Worm (Caenorhabditis elegans): ENCODE data around the gene nhr-71.
A peak's percentile ranks its signal among the peaks of the same experiment; 100 is the strongest.

nhr-71 gene

ce11 chrX:13759676-13760447 lies 12.7 kb downstream of the nhr-71 start, which contains the start of gene cest-13:
cest-13 (plus strand) TSS chrX:13760237.
- TF ChIP-seq lin-1 (GFP tag; IDR thresholded peaks at IDR 0.05) (0 out of 2 replicates have a peak, but pooled peaks have one; percentile 43), unc-62 (GFP tag; optimal IDR thresholded peaks at IDR 0.05 in 1 of 2) (peak in 1 of 2 experiments; percentile 22), unc-62 (tag; optimal IDR thresholded peaks at IDR 0.05) (no peak), lsy-2 (tag; optimal IDR thresholded peaks at IDR 0.05) (no peak), nhr-41 (GFP tag; IDR thresholded peaks at IDR 0.05) (0 out of 2 replicates have a peak, but pooled peaks have one; percentile 31), pha-4 (GFP tag; IDR thresholded peaks at IDR 0.05) (no peak), pha-4 (tag; optimal IDR thresholded peaks at IDR 0.05) (no peak), ama-1 (optimal IDR thresholded peaks at IDR 0.05) (no peak), ceh-28 (tag; optimal IDR thresholded peaks at IDR 0.05) (no peak), jun-1 (tag; optimal IDR thresholded peaks at IDR 0.05) (no peak), ces-1 (GFP tag; optimal IDR thresholded peaks at IDR 0.05) (no peak), mxl-3 (GFP tag; optimal IDR thresholded peaks at IDR 0.05) (peak; percentile 72), nhr-28 (tag; optimal IDR thresholded peaks at IDR 0.05) (peak; percentile 60), lin-38 (GFP tag; IDR thresholded peaks at IDR 0.05) (no peak), dpl-1 (GFP tag; optimal IDR thresholded peaks at IDR 0.05) (no peak), pqm-1 (tag; optimal IDR thresholded peaks at IDR 0.05) (peak; percentile 83), daf-12 (tag; optimal IDR thresholded peaks at IDR 0.05) (no peak), ceh-20 (GFP tag; IDR thresholded peaks at IDR 0.05) (no peak), F10B5.3 (tag; optimal IDR thresholded peaks at IDR 0.05) (no peak), attf-4 (tag; optimal IDR thresholded peaks at IDR 0.05) (no peak), daf-16 (GFP tag; optimal IDR thresholded peaks at IDR 0.05) (no peak), daf-16 (tag; optimal IDR thresholded peaks at IDR 0.05) (peak; percentile 11), dmd-6 (GFP tag; IDR thresholded peaks at IDR 0.05) (peak; percentile 98), zag-1 (tag; optimal IDR thresholded peaks at IDR 0.05) (no peak), rbr-2 (tag; optimal IDR thresholded peaks at IDR 0.05) (no peak), lin-39 (tag; optimal IDR thresholded peaks at IDR 0.05) (no peak), tra-1 (GFP tag; IDR thresholded peaks at IDR 0.05) (no peak), nhr-77 (tag; optimal IDR thresholded peaks at IDR 0.05) (no peak), dve-1 (tag; optimal IDR thresholded peaks at IDR 0.05; ENCODE audit: insufficient read depth) (peak; percentile 61), T20F7.1 (GFP tag; optimal IDR thresholded peaks at IDR 0.05) (no peak), aha-1 (tag) (peak; percentile 39), spr-1 (tag; optimal IDR thresholded peaks at IDR 0.05) (no peak), F37D6.2 (tag; optimal IDR thresholded peaks at IDR 0.05) (no peak), nhr-25 (tag; optimal IDR thresholded peaks at IDR 0.05; ENCODE audit: borderline replicate concordance, insufficient read depth) (no peak), mdt-29 (GFP tag; IDR thresholded peaks at IDR 0.05) (no peak), dmd-8 (GFP tag; IDR thresholded peaks at IDR 0.05) (no peak), unc-39 (tag; optimal IDR thresholded peaks at IDR 0.05) (no peak), hlh-11 (tag; optimal IDR thresholded peaks at IDR 0.05) (peak; percentile 45)

ce11 chrX:13767282-13767681 lies 20.2 kb downstream of the nhr-71 start:
- TF ChIP-seq egl-27 (tag; optimal IDR thresholded peaks at IDR 0.05), result no peak
- peak; percentile 40 for TF ChIP-seq nhr-77 (tag; optimal IDR thresholded peaks at IDR 0.05)
- no peak for TF ChIP-seq Y5F2A.4 (GFP tag; optimal IDR thresholded peaks at IDR 0.05)
- TF ChIP-seq ztf-11 (tag; optimal IDR thresholded peaks at IDR 0.05), result no peak
- no peak for TF ChIP-seq nhr-25 (tag; optimal IDR thresholded peaks at IDR 0.05; ENCODE audit: borderline replicate concordance, insufficient read depth)
- TF ChIP-seq lsy-2 (tag; optimal IDR thresholded peaks at IDR 0.05), result no peak
- no peak for TF ChIP-seq zfp-2 (tag; optimal IDR thresholded peaks at IDR 0.05)
- 0 out of 2 replicates have a peak, but pooled peaks have one; percentile 70 for TF ChIP-seq tra-1 (GFP tag; IDR thresholded peaks at IDR 0.05)
- no peak for TF ChIP-seq lin-38 (GFP tag; IDR thresholded peaks at IDR 0.05)
- TF ChIP-seq F26F4.8 (GFP tag; conservative IDR thresholded peaks at IDR 0.05), result no peak
- TF ChIP-seq daf-16 (GFP tag; optimal IDR thresholded peaks at IDR 0.05), result no peak
- TF ChIP-seq daf-16 (tag; optimal IDR thresholded peaks at IDR 0.05), result peak; percentile 53
- TF ChIP-seq php-3 (GFP tag; IDR thresholded peaks at IDR 0.05), result 0 out of 2 replicates have a peak, but pooled peaks have one; percentile 32
- no peak for TF ChIP-seq lin-39 (tag; optimal IDR thresholded peaks at IDR 0.05)
- peak in 1 of 2 experiments; percentile 6 for TF ChIP-seq mdl-1 (tag; optimal IDR thresholded peaks at IDR 0.05)
- TF ChIP-seq sdz-12 (GFP tag; optimal IDR thresholded peaks at IDR 0.05), result no peak
- no peak for TF ChIP-seq ceh-82 (tag; optimal IDR thresholded peaks at IDR 0.05)
- TF ChIP-seq hif-1 (tag; optimal IDR thresholded peaks at IDR 0.05), result no peak
- TF ChIP-seq pqm-1 (tag; optimal IDR thresholded peaks at IDR 0.05), result peak; percentile 29
- TF ChIP-seq dmd-6 (GFP tag; IDR thresholded peaks at IDR 0.05), result peak; percentile 96
- no peak for TF ChIP-seq ceh-28 (tag; optimal IDR thresholded peaks at IDR 0.05)
- TF ChIP-seq rbr-2 (tag; optimal IDR thresholded peaks at IDR 0.05), result no peak
- no peak for TF ChIP-seq duxl-1 (tag; optimal IDR thresholded peaks at IDR 0.05; ENCODE audit: poor library complexity)
- no peak for TF ChIP-seq nhr-41 (GFP tag; IDR thresholded peaks at IDR 0.05)

Data from whole organism, L4 larva.